Fruit fly (Drosophila melanogaster) whole organism, embryonic: ENCODE measurements around the gene Teh1.

Source experiments
- Abd-B ChIP-seq: fragments of 200-800 bp; sonication (Bioruptor generic); optimal IDR thresholded peaks from 2 replicates; lab custom pipeline; 2018; ENCODE audit warnings: missing biosample characterization, mild to moderate bottlenecking, missing genetic modification characterization, moderate library complexity
- Antp ChIP-seq: fragments of 200-800 bp; sonication (Bioruptor generic); optimal IDR thresholded peaks from 3 replicates; lab custom pipeline; 2016; ENCODE audit warnings: missing biosample characterization, missing genetic modification characterization
- B-H2 ChIP-seq: fragments of 200-800 bp; sonication (Bioruptor generic); optimal IDR thresholded peaks from 2 replicates; lab custom pipeline; 2018; ENCODE audit warnings: missing biosample characterization, mild to moderate bottlenecking, missing genetic modification characterization
- CG10147 ChIP-seq: fragments of 200-800 bp; sonication (Bioruptor generic); optimal IDR thresholded peaks from 2 replicates; lab custom pipeline; 2019; ENCODE audit warnings: missing biosample characterization, mild to moderate bottlenecking, missing genetic modification characterization, moderate library complexity
- CG12155 ChIP-seq: fragments of 200-800 bp; sonication (Bioruptor generic); optimal IDR thresholded peaks from 3 replicates; lab custom pipeline; 2016; ENCODE audit warnings: missing biosample characterization, missing genetic modification characterization
- CG14965 ChIP-seq: fragments of 200-800 bp; sonication (Bioruptor generic); optimal IDR thresholded peaks from 2 replicates; lab custom pipeline; 2016; ENCODE audit warnings: missing biosample characterization, missing genetic modification characterization, borderline replicate concordance
- CG1647 ChIP-seq: fragments of 200-800 bp; sonication (Bioruptor generic); optimal IDR thresholded peaks from 3 replicates; lab custom pipeline; 2016; ENCODE audit warnings: missing biosample characterization, missing genetic modification characterization
- CG18262 ChIP-seq: fragments of 200-800 bp; optimal IDR thresholded peaks from 3 replicates; lab custom pipeline; 2019; ENCODE audit warnings: missing biosample characterization, mild to moderate bottlenecking, missing genetic modification characterization, moderate library complexity
- CG3163 ChIP-seq: fragments of 200-800 bp; sonication (Bioruptor generic); optimal IDR thresholded peaks from 3 replicates; lab custom pipeline; 2016; ENCODE audit warnings: missing biosample characterization, missing genetic modification characterization
- CG3281 ChIP-seq: fragments of 200-800 bp; sonication (Bioruptor generic); optimal IDR thresholded peaks from 3 replicates; lab custom pipeline; 2017; ENCODE audit warnings: missing biosample characterization, mild to moderate bottlenecking, missing genetic modification characterization
- CG4730 ChIP-seq: fragments of 200-800 bp; sonication (Bioruptor generic); IDR thresholded peaks from 2 replicates; pipeline ENCODE4 v1.3.6; 2022; ENCODE audit warnings: missing biosample characterization, missing genetic modification characterization
- CG6765 ChIP-seq: fragments of 200-800 bp; sonication (Bioruptor generic); optimal IDR thresholded peaks from 3 replicates; lab custom pipeline; 2017; ENCODE audit warnings: missing biosample characterization, mild to moderate bottlenecking, missing genetic modification characterization
- CG9727 ChIP-seq: fragments of 200-800 bp; sonication (Bioruptor generic); optimal IDR thresholded peaks from 3 replicates; lab custom pipeline; 2017; ENCODE audit warnings: missing biosample characterization, mild to moderate bottlenecking, missing genetic modification characterization
- CG9817 ChIP-seq: fragments of 200-800 bp; sonication (Bioruptor generic); optimal IDR thresholded peaks from 2 replicates; lab custom pipeline; 2018; ENCODE audit warnings: missing biosample characterization, mild to moderate bottlenecking, missing genetic modification characterization, moderate library complexity
- Deaf1 ChIP-seq: fragments of 200-800 bp; optimal IDR thresholded peaks from 3 replicates; lab custom pipeline; 2019; ENCODE audit warnings: missing biosample characterization, mild to moderate bottlenecking, missing genetic modification characterization, moderate library complexity
- Fer3 ChIP-seq: fragments of 200-800 bp; sonication (Bioruptor generic); optimal IDR thresholded peaks from 2 replicates; lab custom pipeline; 2018; ENCODE audit warnings: missing biosample characterization, mild to moderate bottlenecking, missing genetic modification characterization, moderate library complexity
- Hand ChIP-seq: fragments of 200-800 bp; sonication (Bioruptor generic); optimal IDR thresholded peaks from 2 replicates; lab custom pipeline; 2017; ENCODE audit warnings: mild to moderate bottlenecking, missing biosample characterization, missing genetic modification reagents, missing genetic modification characterization
- MTF-1 ChIP-seq: fragments of 200-800 bp; sonication (Bioruptor generic); optimal IDR thresholded peaks from 2 replicates; lab custom pipeline; 2018; ENCODE audit warnings: missing biosample characterization, mild to moderate bottlenecking, missing genetic modification characterization, borderline replicate concordance
- Nf-YA ChIP-seq: fragments of 200-800 bp; sonication (Bioruptor generic); IDR thresholded peaks from 2 replicates; pipeline ENCODE4 v1.3.6; 2022; ENCODE audit warnings: missing biosample characterization, missing genetic modification characterization
- Nf-YC ChIP-seq: fragments of 200-800 bp; optimal IDR thresholded peaks from 3 replicates; lab custom pipeline; 2019; ENCODE audit warnings: missing biosample characterization, mild to moderate bottlenecking, missing genetic modification characterization, moderate library complexity
- Opbp ChIP-seq: fragments of 200-800 bp; sonication (Bioruptor generic); IDR thresholded peaks from 3 replicates; pipeline ENCODE4 v1.3.6; 2022; ENCODE audit warnings: missing biosample characterization, missing genetic modification characterization; ENCODE audit not compliant: partially characterized antibody
- Poxn ChIP-seq: fragments of 200-800 bp; sonication (Bioruptor generic); IDR thresholded peaks from 2 replicates; pipeline ENCODE4 v1.3.6; 2022; ENCODE audit warnings: missing biosample characterization, missing genetic modification characterization
- Sin3A ChIP-seq: fragments of >200 bp; optimal IDR thresholded peaks from 2 replicates; lab custom pipeline; 2018
- abd-A ChIP-seq: fragments of 200-800 bp; sonication (Bioruptor generic); optimal IDR thresholded peaks from 3 replicates; lab custom pipeline; 2019; ENCODE audit warnings: missing biosample characterization, mild to moderate bottlenecking, missing genetic modification characterization, moderate library complexity
- al ChIP-seq: fragments of 200-800 bp; sonication (Bioruptor generic); IDR thresholded peaks from 2 replicates; pipeline ENCODE4 v1.3.6; 2022; ENCODE audit warnings: missing biosample characterization, missing genetic modification characterization
- aop ChIP-seq: fragments of 200-800 bp; sonication (Bioruptor generic); IDR thresholded peaks from 2 replicates; pipeline ENCODE4 v1.3.6; 2022; ENCODE audit warnings: missing biosample characterization, missing genetic modification characterization
- bowl ChIP-seq: fragments of 200-800 bp; sonication (Bioruptor generic); IDR thresholded peaks from 2 replicates; pipeline ENCODE4 v1.3.6; 2022; ENCODE audit warnings: missing biosample characterization, missing genetic modification characterization
- croc ChIP-seq: fragments of 200-800 bp; sonication (Bioruptor generic); conservative IDR thresholded peaks from 3 replicates; pipeline ENCODE4 v1.3.6; 2022; ENCODE audit warnings: missing biosample characterization, missing genetic modification characterization
- crp ChIP-seq, 2 experiments: fragments of 200-800 bp; sonication (Bioruptor generic); optimal IDR thresholded peaks; 2 replicates in 1 of 2; 3 replicates in 1 of 2; lab custom pipeline; 2017; ENCODE audit warnings: missing biosample characterization in 2 of 2, missing genetic modification characterization in 2 of 2, mild to moderate bottlenecking in 1 of 2, moderate library complexity in 1 of 2
- da ChIP-seq: fragments of 200-800 bp; sonication (Bioruptor generic); optimal IDR thresholded peaks from 2 replicates; lab custom pipeline; 2016; ENCODE audit warnings: missing biosample characterization, missing genetic modification characterization
- dan ChIP-seq: fragments of 200-800 bp; sonication (Bioruptor generic); IDR thresholded peaks from 2 replicates; pipeline ENCODE4 v1.3.6; 2022; ENCODE audit warnings: missing biosample characterization, missing genetic modification characterization
- dm ChIP-seq: fragments of 200-800 bp; sonication (Bioruptor generic); optimal IDR thresholded peaks from 3 replicates; lab custom pipeline; 2016; ENCODE audit warnings: missing biosample characterization, missing genetic modification characterization
- ftz-f1 ChIP-seq: fragments of 200-800 bp; sonication (Bioruptor generic); optimal IDR thresholded peaks from 2 replicates; lab custom pipeline; 2016; ENCODE audit warnings: missing biosample characterization, missing genetic modification characterization
- grau ChIP-seq: fragments of 200-800 bp; optimal IDR thresholded peaks from 3 replicates; lab custom pipeline; 2019; ENCODE audit warnings: missing biosample characterization, mild to moderate bottlenecking, missing genetic modification characterization, moderate library complexity
- gsb ChIP-seq: fragments of 200-800 bp; sonication (Bioruptor generic); IDR thresholded peaks from 2 replicates; pipeline ENCODE4 v1.3.6; 2022; ENCODE audit warnings: missing biosample characterization, missing genetic modification characterization
- kni ChIP-seq: fragments of 200-800 bp; sonication (Bioruptor generic); optimal IDR thresholded peaks from 3 replicates; lab custom pipeline; 2017; ENCODE audit warnings: mild to moderate bottlenecking, missing biosample characterization, missing genetic modification reagents, missing genetic modification characterization
- mirr ChIP-seq: fragments of 200-800 bp; sonication (Bioruptor generic); optimal IDR thresholded peaks from 3 replicates; lab custom pipeline; 2018; ENCODE audit warnings: missing biosample characterization, mild to moderate bottlenecking, missing genetic modification characterization
- nom ChIP-seq: fragments of 200-800 bp; sonication (Bioruptor generic); optimal IDR thresholded peaks from 2 replicates; lab custom pipeline; 2017; ENCODE audit warnings: missing biosample characterization, missing genetic modification characterization, mild to moderate bottlenecking, moderate library complexity, missing genetic modification reagents
- otp ChIP-seq: fragments of 200-800 bp; sonication (Bioruptor generic); IDR thresholded peaks from 3 replicates; pipeline ENCODE4, ENCODE4 v1.3.6; 2022; ENCODE audit warnings: missing biosample characterization, missing genetic modification characterization
- p53 ChIP-seq: fragments of 200-800 bp; sonication (Bioruptor generic); optimal IDR thresholded peaks from 2 replicates; lab custom pipeline; 2016; ENCODE audit warnings: missing biosample characterization, missing genetic modification characterization
- pb ChIP-seq: fragments of 200-800 bp; sonication (Bioruptor generic); optimal IDR thresholded peaks from 3 replicates; lab custom pipeline; 2016; ENCODE audit warnings: missing biosample characterization, missing genetic modification characterization
- pum ChIP-seq: fragments of 200-800 bp; sonication (Bioruptor generic); optimal IDR thresholded peaks from 2 replicates; lab custom pipeline; 2016; ENCODE audit warnings: missing biosample characterization, missing genetic modification characterization
- pzg ChIP-seq: fragments of 200-800 bp; sonication (Bioruptor generic); optimal IDR thresholded peaks from 3 replicates; lab custom pipeline; 2018; ENCODE audit warnings: missing biosample characterization, mild to moderate bottlenecking, missing genetic modification characterization, moderate library complexity
- repo ChIP-seq: fragments of 200-800 bp; sonication (Bioruptor generic); optimal IDR thresholded peaks from 2 replicates; lab custom pipeline; 2016; ENCODE audit warnings: missing biosample characterization, missing genetic modification characterization
- row ChIP-seq: fragments of 200-800 bp; sonication (Bioruptor generic); IDR thresholded peaks from 3 replicates; pipeline ENCODE4 v1.3.6; 2022; ENCODE audit warnings: missing biosample characterization, missing genetic modification characterization
- run ChIP-seq: fragments of 200-800 bp; sonication (Bioruptor generic); optimal IDR thresholded peaks from 3 replicates; lab custom pipeline; 2018; ENCODE audit warnings: missing biosample characterization, mild to moderate bottlenecking, missing genetic modification characterization
- scrt ChIP-seq: fragments of 200-800 bp; sonication (Bioruptor generic); optimal IDR thresholded peaks from 2 replicates; lab custom pipeline; 2018; ENCODE audit warnings: missing biosample characterization, mild to moderate bottlenecking, missing genetic modification characterization, moderate library complexity
- shn ChIP-seq: fragments of 200-800 bp; sonication (Bioruptor generic); optimal IDR thresholded peaks from 3 replicates; lab custom pipeline; 2016; ENCODE audit warnings: missing biosample characterization, missing genetic modification characterization
- tll ChIP-seq, 2 experiments: fragments of 200-800 bp in 1 of 2; fragments of >200 bp in 1 of 2; sonication (Bioruptor generic) in 1 of 2; optimal IDR thresholded peaks; 2 replicates each; lab custom pipeline; 2017 to 2019; ENCODE audit warnings: missing biosample characterization in 2 of 2, missing genetic modification characterization in 2 of 2, mild to moderate bottlenecking in 1 of 2, moderate library complexity in 1 of 2
- ttk ChIP-seq: fragments of 200-800 bp; sonication (Bioruptor generic); IDR thresholded peaks from 2 replicates; pipeline ENCODE4 v2.1.2; 2022; ENCODE audit warnings: missing biosample characterization, missing genetic modification characterization
- zen ChIP-seq: fragments of 200-800 bp; sonication (Bioruptor generic); optimal IDR thresholded peaks from 3 replicates; lab custom pipeline; 2018; ENCODE audit warnings: missing biosample characterization, mild to moderate bottlenecking, missing genetic modification characterization, moderate library complexity

The Teh1 gene

DNA sequence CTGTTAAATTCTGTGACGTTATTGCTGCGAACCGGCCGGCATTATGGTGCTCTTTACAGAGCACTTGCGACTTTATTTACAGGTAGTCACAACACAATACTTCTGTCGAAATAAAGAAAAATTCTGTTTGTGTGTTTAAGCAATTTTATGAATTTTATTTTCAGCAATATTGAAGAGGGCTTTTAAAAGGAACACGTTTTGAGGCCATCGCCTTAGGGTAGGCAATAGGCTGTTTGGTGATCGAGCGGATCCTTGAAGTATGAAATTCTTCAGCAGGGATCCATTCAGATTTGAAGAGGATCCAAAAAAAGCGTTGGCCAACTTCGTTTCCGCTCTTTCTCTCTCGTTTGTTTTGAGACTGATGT lies 5.8 kb upstream of the Teh1 start (continued):
- TF ChIP-seq pb (GFP tag; lab: Kevin White, UChicago) (peak; percentile 79), nom (GFP tag; lab: Kevin White, UChicago) (no peak), CG9817 (tag; lab: Kevin White, UChicago) (peak; percentile 61), CG3163 (GFP tag; lab: Kevin White, UChicago) (peak; percentile 94), croc (GFP tag; lab: Robert Waterston, UW) (peak; percentile 51; the same call in 2 of the 3 replicates), bowl (GFP tag; lab: Robert Waterston, UW) (no peak), otp (GFP tag; lab: Robert Waterston, UW) (0 out of 3 replicates have a peak, but pooled peaks have one; percentile 17), al (GFP tag; lab: Robert Waterston, UW) (peak; percentile 53; the same call in 1 of the 2 replicates), CG9727 (peak; percentile 76), da (peak; percentile 45), repo (GFP tag; lab: Kevin White, UChicago) (peak; percentile 62), dm (GFP tag; lab: Kevin White, UChicago) (peak; percentile 59), Poxn (GFP tag; lab: Robert Waterston, UW) (0 out of 2 replicates have a peak, but pooled peaks have one; percentile 44), Nf-YC (tag; lab: Kevin White, UChicago) (no peak), p53 (GFP tag; lab: Kevin White, UChicago) (no peak), ftz-f1 (GFP tag; lab: Kevin White, UChicago) (no peak), CG6765 (GFP tag; lab: Kevin White, UChicago) (peak; percentile 21), scrt (GFP tag; lab: Kevin White, UChicago) (peak; percentile 76), row (GFP tag; lab: Robert Waterston, UW) (peak; percentile 72), CG14965 (GFP tag; lab: Kevin White, UChicago) (no peak), CG1647 (peak; percentile 70), CG3281 (GFP tag; lab: Kevin White, UChicago) (peak; percentile 85), dan (GFP tag; lab: Robert Waterston, UW) (no peak), tll (GFP tag; optimal IDR thresholded peaks at IDR 0.05; lab: Kevin White, UChicago) (no peak), CG12155 (peak; percentile 79), zen (tag; lab: Kevin White, UChicago) (peak; percentile 49), aop (GFP tag; lab: Robert Waterston, UW) (no peak), pum (GFP tag; lab: Kevin White, UChicago) (peak; percentile 84), MTF-1 (GFP tag; lab: Kevin White, UChicago) (no peak), crp (GFP tag; optimal IDR thresholded peaks at IDR 0.05; lab: Kevin White, UChicago) (peak in 1 of 2 experiments; percentile 62), Opbp (GFP tag; lab: Robert Waterston, UW) (no peak), Abd-B (GFP tag; lab: Kevin White, UChicago) (peak; percentile 77), grau (peak; percentile 86), CG10147 (GFP tag; lab: Kevin White, UChicago) (peak; percentile 77), Antp (GFP tag; lab: Kevin White, UChicago) (peak; percentile 84), B-H2 (GFP tag; lab: Kevin White, UChicago) (no peak), run (tag; lab: Kevin White, UChicago) (no peak), Hand (GFP tag; lab: Kevin White, UChicago) (peak; percentile 21), Fer3 (tag; lab: Kevin White, UChicago) (peak; percentile 79), gsb (GFP tag; lab: Robert Waterston, UW) (0 out of 2 replicates have a peak, but pooled peaks have one; percentile 47), kni (GFP tag; lab: Kevin White, UChicago) (no peak), Deaf1 (tag; lab: Kevin White, UChicago) (peak; percentile 37), CG18262 (tag; lab: Kevin White, UChicago) (peak; percentile 72), abd-A (tag; lab: Kevin White, UChicago) (no peak), Sin3A (lab: Kevin White, UChicago) (no peak), shn (GFP tag; lab: Kevin White, UChicago) (peak; percentile 97), mirr (no peak), ttk (GFP tag; lab: Robert Waterston, UW) (peak; percentile 62), CG4730 (GFP tag; lab: Robert Waterston, UW) (peak; percentile 68), pzg (GFP tag; lab: Kevin White, UChicago) (no peak), Nf-YA (GFP tag; lab: Robert Waterston, UW) (0 out of 2 replicates have a peak, but pooled peaks have one; percentile 15)
